Worm (Caenorhabditis elegans): ENCODE results near the gene C55B6.5.

Gene C55B6.5

ce11 chrX:7242119-7242518 lies 37.0 kb upstream of the C55B6.5 start:
- peak; percentile 38 for TF ChIP-seq nhr-90 (tag; optimal IDR thresholded peaks at IDR 0.05; ENCODE audit: poor library complexity)
- no peak for TF ChIP-seq egl-13 (tag; optimal IDR thresholded peaks at IDR 0.05)
- no peak for TF ChIP-seq jun-1 (tag; optimal IDR thresholded peaks at IDR 0.05)
- peak; percentile 35 for TF ChIP-seq nhr-19 (GFP tag; conservative IDR thresholded peaks at IDR 0.05)
- TF ChIP-seq mef-2 (tag; optimal IDR thresholded peaks at IDR 0.05), result no peak
- peak; percentile 70 for TF ChIP-seq nhr-71 (tag; optimal IDR thresholded peaks at IDR 0.05)
- TF ChIP-seq ztf-4 (tag; optimal IDR thresholded peaks at IDR 0.05), result no peak
- peak in 1 of 2 experiments; percentile 59 for TF ChIP-seq lin-35 (GFP tag; optimal IDR thresholded peaks at IDR 0.05)
- peak; percentile 30 for TF ChIP-seq mep-1 (tag; optimal IDR thresholded peaks at IDR 0.05)
- TF ChIP-seq C16A3.4 (tag; optimal IDR thresholded peaks at IDR 0.05), result peak; percentile 3
- TF ChIP-seq irx-1 (tag; optimal IDR thresholded peaks at IDR 0.05), result no peak
- TF ChIP-seq nhr-85 (tag), result peak; percentile 91
- TF ChIP-seq aly-2 (tag; optimal IDR thresholded peaks at IDR 0.05), result no peak
- no peak for TF ChIP-seq pax-3 (tag; optimal IDR thresholded peaks at IDR 0.05)
- TF ChIP-seq fkh-10 (GFP tag; optimal IDR thresholded peaks at IDR 0.05), result no peak
- no peak for TF ChIP-seq fos-1 (tag; optimal IDR thresholded peaks at IDR 0.05)
- TF ChIP-seq ztf-11 (tag; optimal IDR thresholded peaks at IDR 0.05), result no peak
- no peak for TF ChIP-seq xbp-1 (tag; optimal IDR thresholded peaks at IDR 0.05)
- TF ChIP-seq snu-23 (GFP tag; optimal IDR thresholded peaks at IDR 0.05), result peak; percentile 46
- no peak for TF ChIP-seq tlp-1 (tag; optimal IDR thresholded peaks at IDR 0.05)
- TF ChIP-seq elt-3 (tag; optimal IDR thresholded peaks at IDR 0.05), result peak in 2 of 6 experiments; percentile 46 to 74
- TF ChIP-seq unc-62 (GFP tag; optimal IDR thresholded peaks at IDR 0.05), result no peak
- TF ChIP-seq tbx-2 (tag; optimal IDR thresholded peaks at IDR 0.05), result peak; percentile 56
- TF ChIP-seq unc-130 (tag; optimal IDR thresholded peaks at IDR 0.05), result peak; percentile 8
- TF ChIP-seq grh-1 (GFP tag; IDR thresholded peaks at IDR 0.05), result peak; percentile 89
- no peak for TF ChIP-seq alr-1 (tag; optimal IDR thresholded peaks at IDR 0.05; ENCODE audit: borderline replicate concordance)
- no peak for TF ChIP-seq nhr-77 (tag; optimal IDR thresholded peaks at IDR 0.05)
- TF ChIP-seq Y116A8C.19 (tag; optimal IDR thresholded peaks at IDR 0.05; ENCODE audit: borderline replicate concordance), result no peak
- peak; percentile 61 for TF ChIP-seq blmp-1 (tag; optimal IDR thresholded peaks at IDR 0.05)
- no peak for TF ChIP-seq ama-1 (optimal IDR thresholded peaks at IDR 0.05)
- no peak for TF ChIP-seq C04F5.9 (tag; optimal IDR thresholded peaks at IDR 0.05)
- TF ChIP-seq nhr-28 (tag; optimal IDR thresholded peaks at IDR 0.05), result no peak
- TF ChIP-seq hlh-17 (GFP tag; optimal IDR thresholded peaks at IDR 0.05; ENCODE audit: borderline replicate concordance), result no peak
- peak; percentile 68 for TF ChIP-seq lin-14 (GFP tag; optimal IDR thresholded peaks at IDR 0.05)
- no peak for TF ChIP-seq ceh-90 (tag; optimal IDR thresholded peaks at IDR 0.05)
- peak in 1 of 2 experiments; percentile 13 for TF ChIP-seq lsy-2 (tag; optimal IDR thresholded peaks at IDR 0.05)
- TF ChIP-seq nhr-76 (tag; optimal IDR thresholded peaks at IDR 0.05), result no peak
- no peak for TF ChIP-seq zip-4 (GFP tag; optimal IDR thresholded peaks at IDR 0.05)
- TF ChIP-seq nhr-20 (tag; optimal IDR thresholded peaks at IDR 0.05), result peak; percentile 63
- no peak for TF ChIP-seq lin-39 (tag; optimal IDR thresholded peaks at IDR 0.05)
- TF ChIP-seq mab-9 (GFP tag; IDR thresholded peaks at IDR 0.05), result no peak

ce11 chrX:7238562-7238961 lies 33.5 kb upstream of the C55B6.5 start, which contains the start of gene F46H5.3:
TSS of gene F46H5.3 (minus strand) at chrX:7238662.
- TF ChIP-seq swsn-7 (tag; optimal IDR thresholded peaks at IDR 0.05), result no peak
- TF ChIP-seq fkh-4 (tag; optimal IDR thresholded peaks at IDR 0.05; ENCODE audit: borderline replicate concordance), result no peak
- TF ChIP-seq nhr-90 (tag; optimal IDR thresholded peaks at IDR 0.05; ENCODE audit: poor library complexity), result no peak
- TF ChIP-seq C04F5.9 (tag; optimal IDR thresholded peaks at IDR 0.05), result no peak
- no peak for TF ChIP-seq egl-27 (tag; optimal IDR thresholded peaks at IDR 0.05)
- TF ChIP-seq zag-1 (tag; optimal IDR thresholded peaks at IDR 0.05), result no peak
